Worm (Caenorhabditis elegans) whole organism, midembryonic: ENCODE measurements around the gene nas-20.

Experiments used
- T22C8.4 ChIP-seq: fragments of 200-800 bp; sonication (Bioruptor generic); IDR thresholded peaks from 2 replicates; pipeline ENCODE4 v1.3.6; 2022; ENCODE audit warnings: missing genetic modification characterization, missing compliant biosample characterization
- cog-1 ChIP-seq: sonication (generic microtip); optimal IDR thresholded peaks from 2 replicates; lab custom pipeline; 2016; ENCODE audit warnings: missing genetic modification characterization, missing compliant biosample characterization
- flt-1 ChIP-seq: fragments of 200-800 bp; sonication (Bioruptor generic); IDR thresholded peaks from 2 replicates; pipeline ENCODE4 v1.3.6; 2022; ENCODE audit warnings: missing genetic modification characterization, missing compliant biosample characterization
- klf-2 ChIP-seq: fragments of 200-800 bp; sonication (Bioruptor generic); conservative IDR thresholded peaks from 2 replicates; pipeline ENCODE4 v1.3.6; 2022; ENCODE audit warnings: missing genetic modification reagents, missing genetic modification characterization, missing compliant biosample characterization
- ztf-23 ChIP-seq: fragments of 200-800 bp; sonication (Bioruptor generic); IDR thresholded peaks from 2 replicates; pipeline ENCODE4 v1.3.6; 2022; ENCODE audit warnings: missing genetic modification reagents, missing genetic modification characterization, missing compliant biosample characterization

- no peak for TF ChIP-seq ztf-23
- TF ChIP-seq T22C8.4 (GFP tag; lab: Robert Waterston, UW), result no peak
- TF ChIP-seq klf-2 (GFP tag; lab: Robert Waterston, UW), result no peak
- no peak for TF ChIP-seq flt-1
- no peak for TF ChIP-seq cog-1
These were observed 13.4 kb upstream of the nas-20 start, which contains the start of gene srh-1 for ce11 chrV:11485558-11485957.
